Fruit fly (Drosophila melanogaster): ENCODE measurements around the gene p130CAS.

p130CAS gene

dm6 chr3L:205723-206284 is 53.1 kb downstream of the p130CAS start, which contains the start of the genes Gk1 and CG13876 (continued):
- TF ChIP-seq CG7786 (GFP tag; optimal IDR thresholded peaks at IDR 0.05) (peak; percentile 62), CG7357 (GFP tag; IDR thresholded peaks at IDR 0.05) (peak; percentile 76), NC2α (GFP tag; optimal IDR thresholded peaks at IDR 0.05) (no peak), CG2116 (GFP tag; optimal IDR thresholded peaks at IDR 0.05) (peak; percentile 75), Bdp1 (GFP tag; optimal IDR thresholded peaks at IDR 0.05) (peak; percentile 48), tna (GFP tag; IDR thresholded peaks at IDR 0.05; ENCODE audit: partially characterized antibody) (no peak), pho (GFP tag; optimal IDR thresholded peaks at IDR 0.05) (peak; percentile 52), ara (GFP tag; IDR thresholded peaks at IDR 0.05) (peak; percentile 94), dm (GFP tag; optimal IDR thresholded peaks at IDR 0.05) (no peak), mld (GFP tag; IDR thresholded peaks at IDR 0.05; ENCODE audit: partially characterized antibody) (no peak), onecut (GFP tag; IDR thresholded peaks at IDR 0.05) (peak; percentile 90), CG4282 (GFP tag; optimal IDR thresholded peaks at IDR 0.05) (no peak), Ets65A (GFP tag) (peak; percentile 92), CG1792 (GFP tag; optimal IDR thresholded peaks at IDR 0.05) (no peak), CG1832 (GFP tag; optimal IDR thresholded peaks at IDR 0.05) (no peak), CG15696 (tag; optimal IDR thresholded peaks at IDR 0.05) (peak; percentile 95), pnt (GFP tag; optimal IDR thresholded peaks at IDR 0.05) (no peak), CG1602 (GFP tag; optimal IDR thresholded peaks at IDR 0.05) (peak; percentile 91), Ets97D (GFP tag; optimal IDR thresholded peaks at IDR 0.05) (peak; percentile 25), Sry-δ (GFP tag; optimal IDR thresholded peaks at IDR 0.05) (no peak), gcm (GFP tag; optimal IDR thresholded peaks at IDR 0.05) (peak; percentile 96), CG15514 (GFP tag; optimal IDR thresholded peaks at IDR 0.05) (peak; percentile 91), CG4730 (GFP tag; IDR thresholded peaks at IDR 0.05) (peak; percentile 85), Trl (optimal IDR thresholded peaks at IDR 0.05) (peak in 1 of 2 experiments; percentile 9), Trl (GFP tag; optimal IDR thresholded peaks at IDR 0.05) (peak; percentile 5), Dad (GFP tag; optimal IDR thresholded peaks at IDR 0.05) (peak; percentile 7), pros (GFP tag; optimal IDR thresholded peaks at IDR 0.05) (peak; percentile 67), CG15073 (GFP tag; optimal IDR thresholded peaks at IDR 0.05) (peak; percentile 19), psq (GFP tag; optimal IDR thresholded peaks at IDR 0.05) (peak; percentile 78), CG12104 (GFP tag; optimal IDR thresholded peaks at IDR 0.05) (peak; percentile 93), gce (GFP tag; IDR thresholded peaks at IDR 0.05) (peak; percentile 90), fd102C (GFP tag; optimal IDR thresholded peaks at IDR 0.05) (peak; percentile 69), lbe (GFP tag; optimal IDR thresholded peaks at IDR 0.05) (peak; percentile 93), sd (tag; optimal IDR thresholded peaks at IDR 0.05) (peak; percentile 94), CG31441 (GFP tag; IDR thresholded peaks at IDR 0.05) (no peak; the same call in 1 of the 2 replicates), tap (tag; optimal IDR thresholded peaks at IDR 0.05) (peak; percentile 97), CG4404 (GFP tag; IDR thresholded peaks at IDR 0.05) (peak; percentile 65), unc-4 (GFP tag; IDR thresholded peaks at IDR 0.05; ENCODE audit: partially characterized antibody) (no peak; the same call in 1 of the 2 replicates), CG4820 (GFP tag; optimal IDR thresholded peaks at IDR 0.05) (peak; percentile 100), CG13287 (GFP tag; IDR thresholded peaks at IDR 0.05; ENCODE audit: partially characterized antibody) (peak; percentile 34; the same call in 1 of the 2 replicates), CG15269 (tag; optimal IDR thresholded peaks at IDR 0.05) (peak; percentile 97), Eip74EF (GFP tag; optimal IDR thresholded peaks at IDR 0.05) (peak in 1 of 2 experiments; percentile 93), Fer2 (tag; optimal IDR thresholded peaks at IDR 0.05) (peak; percentile 95), CG17912 (GFP tag; optimal IDR thresholded peaks at IDR 0.05) (peak; percentile 86), CG8281 (tag; optimal IDR thresholded peaks at IDR 0.05) (peak; percentile 85), CG12391 (tag; optimal IDR thresholded peaks at IDR 0.05) (peak; percentile 98), CG17359 (tag; optimal IDR thresholded peaks at IDR 0.05) (peak; percentile 96), Mrtf (GFP tag; IDR thresholded peaks at IDR 0.05) (peak; percentile 85; the same call in 2 of the 3 replicates), Stat92E (GFP tag; optimal IDR thresholded peaks at IDR 0.05) (peak in 1 of 3 experiments; percentile 70)

Data from whole organism, embryonic.